Fruit fly (Drosophila melanogaster) whole organism, wandering third instar larva: ENCODE data around the gene Wdr33.
A peak's percentile ranks its signal among the peaks of the same experiment; 100 is the strongest.

Experiments used
- CG32264 ChIP-seq: fragments of 200-800 bp; sonication (Bioruptor generic); optimal IDR thresholded peaks from 2 replicates; lab custom pipeline; 2016; ENCODE audit warnings: missing biosample characterization, missing genetic modification characterization
- CG9705 ChIP-seq: fragments of 200-800 bp; sonication (Bioruptor generic); optimal IDR thresholded peaks from 2 replicates; lab custom pipeline; 2018; ENCODE audit warnings: missing biosample characterization, mild to moderate bottlenecking, missing genetic modification characterization
- CrebA ChIP-seq: fragments of 200-800 bp; sonication (Bioruptor generic); optimal IDR thresholded peaks from 2 replicates; lab custom pipeline; 2016; ENCODE audit warnings: missing biosample characterization, mild to moderate bottlenecking, missing genetic modification characterization, borderline replicate concordance
- Dif ChIP-seq: fragments of 200-275, 200-300 bp; sonication (Bioruptor generic); optimal IDR thresholded peaks from 2 replicates; lab custom pipeline; 2018; ENCODE audit warnings: missing biosample characterization, missing genetic modification characterization; ENCODE audit not compliant: partially characterized antibody
- HLH106 ChIP-seq: fragments of 200-800 bp; optimal IDR thresholded peaks from 3 replicates; lab custom pipeline; 2019; ENCODE audit warnings: missing biosample characterization, mild to moderate bottlenecking, missing genetic modification characterization, moderate library complexity
- Hr78 ChIP-seq: fragments of >200 bp; optimal IDR thresholded peaks from 2 replicates; lab custom pipeline; 2017; ENCODE audit warnings: missing biosample characterization, missing genetic modification characterization
- Hr83 ChIP-seq: fragments of 200-300 bp; sonication (Bioruptor generic); optimal IDR thresholded peaks from 2 replicates; lab custom pipeline; 2016; ENCODE audit warnings: missing biosample characterization, mild to moderate bottlenecking, missing genetic modification characterization, moderate library complexity; ENCODE audit not compliant: poor library complexity, severe bottlenecking
- Jra ChIP-seq: sonication (Bioruptor generic); optimal IDR thresholded peaks from 2 replicates; lab custom pipeline; 2016; ENCODE audit warnings: missing biosample characterization, missing genetic modification characterization
- Mio ChIP-seq: sonication (Bioruptor generic); optimal IDR thresholded peaks from 2 replicates; lab custom pipeline; 2016; ENCODE audit warnings: missing biosample characterization, missing genetic modification characterization
- OdsH ChIP-seq: fragments of 200-800 bp; sonication (Bioruptor generic); optimal IDR thresholded peaks from 2 replicates; lab custom pipeline; 2016; ENCODE audit warnings: missing biosample characterization, mild to moderate bottlenecking, missing genetic modification characterization
- Rel ChIP-seq, 2 experiments: fragments of 200-800 bp; sonication (Bioruptor generic) in 1 of 2; optimal IDR thresholded peaks; 2 replicates in 1 of 2; 3 replicates in 1 of 2; lab custom pipeline; 2016 to 2019; ENCODE audit warnings: mild to moderate bottlenecking in 2 of 2, missing biosample characterization in 2 of 2, missing genetic modification characterization in 2 of 2, moderate library complexity in 1 of 2
- Sp1 ChIP-seq: fragments of 200-800 bp; sonication (Bioruptor generic); optimal IDR thresholded peaks from 3 replicates; lab custom pipeline; 2019; ENCODE audit warnings: missing biosample characterization, mild to moderate bottlenecking, missing genetic modification characterization, moderate library complexity
- Vsx2 ChIP-seq: fragments of 200-300, 225-300 bp; sonication (Bioruptor generic); optimal IDR thresholded peaks from 2 replicates; lab custom pipeline; 2018; ENCODE audit warnings: missing biosample characterization, missing genetic modification characterization; ENCODE audit not compliant: partially characterized antibody
- br ChIP-seq: fragments of 200-800 bp; sonication (Bioruptor generic); optimal IDR thresholded peaks from 2 replicates; lab custom pipeline; 2016; ENCODE audit warnings: missing biosample characterization, missing genetic modification characterization
- brk ChIP-seq: fragments of 200-800 bp; sonication (Bioruptor generic); optimal IDR thresholded peaks from 2 replicates; lab custom pipeline; 2016; ENCODE audit warnings: missing biosample characterization, mild to moderate bottlenecking, missing genetic modification characterization
- dmrt93B ChIP-seq: fragments of 200-800 bp; sonication (Bioruptor generic); optimal IDR thresholded peaks from 2 replicates; lab custom pipeline; 2018; ENCODE audit warnings: missing biosample characterization, mild to moderate bottlenecking, missing genetic modification characterization
- ey ChIP-seq: fragments of 200-800 bp; sonication (Bioruptor generic); optimal IDR thresholded peaks from 2 replicates; lab custom pipeline; 2016; ENCODE audit warnings: missing biosample characterization, missing genetic modification characterization
- foxo ChIP-seq, 2 experiments: fragments of 200-800 bp; sonication (Bioruptor generic); optimal IDR thresholded peaks; 2 replicates in 1 of 2; 3 replicates in 1 of 2; lab custom pipeline; 2016 to 2017; ENCODE audit warnings: missing biosample characterization in 2 of 2, missing genetic modification characterization in 2 of 2
- fru ChIP-seq: fragments of 200-800 bp; sonication (Bioruptor generic); optimal IDR thresholded peaks from 3 replicates; lab custom pipeline; 2016; ENCODE audit warnings: missing biosample characterization, mild to moderate bottlenecking, missing genetic modification characterization
- h ChIP-seq: fragments of 200-800 bp; sonication (Bioruptor generic); optimal IDR thresholded peaks from 3 replicates; lab custom pipeline; 2016; ENCODE audit warnings: missing biosample characterization, mild to moderate bottlenecking, missing genetic modification characterization
- jim ChIP-seq: fragments of 175-275, 200-325 bp; sonication (Bioruptor generic); optimal IDR thresholded peaks from 2 replicates; lab custom pipeline; 2016; ENCODE audit warnings: missing biosample characterization, mild to moderate bottlenecking, missing genetic modification characterization
- lola ChIP-seq: fragments of >200 bp; optimal IDR thresholded peaks from 2 replicates; lab custom pipeline; 2017; ENCODE audit warnings: missing biosample characterization, missing genetic modification characterization
- psq ChIP-seq: fragments of 200-800 bp; sonication (Bioruptor generic); optimal IDR thresholded peaks from 3 replicates; lab custom pipeline; 2017; ENCODE audit warnings: missing biosample characterization, mild to moderate bottlenecking, missing genetic modification characterization, moderate library complexity
- rgr ChIP-seq: fragments of 200-800 bp; sonication (Bioruptor generic); optimal IDR thresholded peaks from 3 replicates; lab custom pipeline; 2016; ENCODE audit warnings: missing biosample characterization, mild to moderate bottlenecking, missing genetic modification characterization
- sage ChIP-seq: fragments of 200-800 bp; sonication (Bioruptor generic); optimal IDR thresholded peaks from 2 replicates; lab custom pipeline; 2016; ENCODE audit warnings: missing biosample characterization, mild to moderate bottlenecking, missing genetic modification characterization
- sv ChIP-seq: fragments of 200-800 bp; sonication (Bioruptor generic); optimal IDR thresholded peaks from 3 replicates; lab custom pipeline; 2016; ENCODE audit warnings: missing biosample characterization, missing genetic modification characterization

Wdr33 gene

dm6 chr3R:5632182-5632581, 28.3 kb upstream of the Wdr33 start, which contains the start of gene CG31549:
Gene CG31549 (plus strand): TSS chr3R:5632192.
- no peak for TF ChIP-seq lola
- TF ChIP-seq Jra = no peak
- TF ChIP-seq sv = no peak
- TF ChIP-seq CG9705 (GFP tag; lab: Kevin White, UChicago) = no peak
- TF ChIP-seq Sp1 (GFP tag; lab: Kevin White, UChicago) = no peak
- no peak for TF ChIP-seq dmrt93B (GFP tag; lab: Kevin White, UChicago)
- no peak for TF ChIP-seq CrebA (GFP tag; lab: Kevin White, UChicago)
- TF ChIP-seq Hr78 (GFP tag; lab: Kevin White, UChicago) = no peak
- TF ChIP-seq h = no peak
- no peak for TF ChIP-seq fru (GFP tag; lab: Kevin White, UChicago)
- no peak for TF ChIP-seq CG32264 (GFP tag; lab: Kevin White, UChicago)
- no peak for TF ChIP-seq Dif
- no peak for TF ChIP-seq foxo (GFP tag; optimal IDR thresholded peaks at IDR 0.05; lab: Kevin White, UChicago)
- no peak for TF ChIP-seq Rel (GFP tag; optimal IDR thresholded peaks at IDR 0.05; lab: Kevin White, UChicago)
- no peak for TF ChIP-seq Rel (tag; optimal IDR thresholded peaks at IDR 0.05; lab: Kevin White, UChicago)
- no peak for TF ChIP-seq rgr (GFP tag; lab: Kevin White, UChicago)
- TF ChIP-seq jim (GFP tag; lab: Kevin White, UChicago) = no peak

dm6 chr3R:5633437-5633836, 27.0 kb upstream of the Wdr33 start, which contains the start of gene CG12171:
Gene CG12171 (plus strand): TSS chr3R:5633627.
- TF ChIP-seq psq (GFP tag; lab: Kevin White, UChicago) (no peak), Hr83 (GFP tag; lab: Kevin White, UChicago) (peak; percentile 46), sv (no peak), ey (no peak)
- TF ChIP-seq, all 38 proteins: peak for 1

- no peak for TF ChIP-seq sage (GFP tag; lab: Kevin White, UChicago)
Measured at dm6 chr3R:5635524-5635923, 24.9 kb upstream of the Wdr33 start, which contains the start of gene CG31546. Gene CG31546 (minus strand): TSS chr3R:5635624.

DNA sequence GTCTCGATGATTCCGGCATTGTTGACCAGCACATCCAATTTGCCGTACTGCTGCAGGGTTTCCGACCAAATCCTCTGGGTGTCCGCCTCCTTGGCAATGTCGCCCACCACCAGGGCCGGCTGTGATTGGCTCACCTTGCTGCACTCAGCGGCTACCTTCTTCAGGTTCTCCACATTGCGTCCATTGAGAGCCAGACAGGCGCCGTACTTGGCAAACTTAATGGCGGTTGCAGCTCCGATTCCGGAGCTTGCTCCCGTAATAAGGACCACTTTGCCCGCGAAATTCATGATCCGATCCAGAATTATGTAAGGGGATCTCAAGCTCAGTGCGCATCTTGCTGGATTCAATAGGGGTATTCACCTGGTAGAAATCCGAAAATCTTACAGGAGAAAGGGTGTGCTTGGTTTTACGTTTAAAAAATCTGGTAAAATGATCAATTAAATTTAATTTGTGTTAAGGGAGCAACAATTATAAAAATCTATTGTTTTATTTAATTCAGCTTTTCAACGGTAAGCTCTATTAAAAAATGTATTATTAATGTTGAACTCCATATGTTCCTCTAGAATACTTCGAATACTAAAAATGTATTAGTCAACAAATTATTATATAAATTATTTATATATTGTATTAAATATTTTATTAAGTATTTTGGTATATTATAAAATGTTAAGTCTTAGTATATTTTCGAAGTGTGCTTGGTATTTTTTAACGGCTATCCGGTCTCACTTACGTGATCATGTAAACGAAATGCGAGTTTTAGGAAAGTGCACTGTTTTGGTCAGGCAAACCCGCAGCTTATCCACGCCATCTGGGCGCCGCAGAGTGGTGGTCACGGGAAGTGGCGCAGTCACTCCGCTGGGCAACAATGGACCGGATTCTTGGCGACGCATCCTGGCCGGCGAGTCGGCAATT, 23.7 kb upstream of the Wdr33 start, which contains the start of the genes CG31548 and CG12170:
CG31548 (minus strand) TSS at position 334 of the 912 bp plus-strand sequence.
CG12170 (plus strand) TSS at position 716 of the 912 bp plus-strand sequence.
- TF ChIP-seq sv = peak; percentile 32
- no peak for TF ChIP-seq fru (GFP tag; lab: Kevin White, UChicago)
- peak; percentile 1 for TF ChIP-seq OdsH (GFP tag; lab: Kevin White, UChicago)
- TF ChIP-seq psq (GFP tag; lab: Kevin White, UChicago) = peak; percentile 41
- peak; percentile 36 for TF ChIP-seq HLH106 (tag; lab: Kevin White, UChicago)
- TF ChIP-seq Vsx2 (GFP tag; lab: Kevin White, UChicago) = no peak
- TF ChIP-seq ey = peak; percentile 37
- TF ChIP-seq Hr83 (GFP tag; lab: Kevin White, UChicago) = peak; percentile 19
- TF ChIP-seq, all 38 proteins: peak for 6

DNA sequence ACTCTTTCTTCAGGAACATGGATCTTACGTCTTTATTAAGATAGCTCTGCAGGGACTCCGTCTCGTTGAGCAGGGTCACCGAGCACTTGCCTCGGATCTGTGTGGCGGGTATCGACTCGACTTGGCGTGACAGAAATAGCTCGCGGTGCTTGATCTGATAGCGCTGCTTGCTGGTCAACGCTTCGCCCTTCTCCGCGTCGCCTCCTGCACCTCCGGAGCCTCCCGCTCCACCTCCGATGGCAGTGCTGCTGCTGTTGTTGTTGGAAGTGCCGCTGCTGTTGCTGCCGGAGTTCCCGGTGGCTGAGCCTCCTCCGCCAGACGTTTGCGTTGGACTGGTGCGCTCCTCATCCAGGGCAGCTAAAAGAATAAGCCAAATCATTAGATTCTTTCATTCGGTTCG, 17.0 kb upstream of the Wdr33 start:
- TF ChIP-seq CG9705 (GFP tag; lab: Kevin White, UChicago) = no peak
- TF ChIP-seq h = no peak
- TF ChIP-seq brk (GFP tag; lab: Kevin White, UChicago) = no peak
- TF ChIP-seq HLH106 (tag; lab: Kevin White, UChicago) = no peak
- TF ChIP-seq psq (GFP tag; lab: Kevin White, UChicago) = no peak
- no peak for TF ChIP-seq jim (GFP tag; lab: Kevin White, UChicago)
- no peak for TF ChIP-seq Hr78 (GFP tag; lab: Kevin White, UChicago)
- no peak for TF ChIP-seq foxo (GFP tag; optimal IDR thresholded peaks at IDR 0.05; lab: Kevin White, UChicago)
- TF ChIP-seq Sp1 (GFP tag; lab: Kevin White, UChicago) = no peak
- no peak for TF ChIP-seq br (GFP tag; lab: Kevin White, UChicago)
- no peak for TF ChIP-seq Mio
- no peak for TF ChIP-seq OdsH (GFP tag; lab: Kevin White, UChicago)
- no peak for TF ChIP-seq CG32264 (GFP tag; lab: Kevin White, UChicago)
- no peak for TF ChIP-seq ey
- TF ChIP-seq fru (GFP tag; lab: Kevin White, UChicago) = no peak
